Fruit fly (Drosophila melanogaster): ENCODE results near the gene CG31213.

- TF ChIP-seq CTCF (optimal IDR thresholded peaks at IDR 0.05) (no peak), CG8478 (optimal IDR thresholded peaks at IDR 0.05) (no peak)
Measured at dm6 chr3R:19985376-19985775, 12.7 kb downstream of the CG31213 start.

All from S2 (cell line).